Worm (Caenorhabditis elegans) whole organism, L4 larva: Measurements from ENCODE around the gene algn-3.
A peak's percentile ranks its signal among the peaks of the same experiment; 100 is the strongest.

ENCODE experiments used
- D1046.2 ChIP-seq: fragments of 200-800 bp; sonication (Bioruptor generic); IDR thresholded peaks from 2 replicates; pipeline ENCODE4 v1.3.6; 2022; ENCODE audit warnings: missing genetic modification characterization, missing compliant biosample characterization
- F37D6.2 ChIP-seq: sonication (generic microtip); optimal IDR thresholded peaks from 2 replicates; lab custom pipeline; 2016; ENCODE audit warnings: mild to moderate bottlenecking, missing genetic modification characterization, missing compliant biosample characterization
- F44E2.7 ChIP-seq: fragments of 200-800 bp; sonication (Bioruptor generic); IDR thresholded peaks from 2 replicates; pipeline ENCODE4 v2.1.2; 2022; ENCODE audit warnings: missing genetic modification characterization, missing compliant biosample characterization
- F49E8.2 ChIP-seq: sonication (generic microtip); optimal IDR thresholded peaks from 2 replicates; lab custom pipeline; 2016; ENCODE audit warnings: missing compliant biosample characterization, mild to moderate bottlenecking, missing genetic modification characterization, borderline replicate concordance
- Y105C5A.15 ChIP-seq: fragments of 200-800 bp; sonication (Bioruptor generic); IDR thresholded peaks from 2 replicates; pipeline ENCODE4 v1.3.6; 2022; ENCODE audit warnings: missing genetic modification characterization, missing compliant biosample characterization
- Y48G9A.11 ChIP-seq: fragments of 200-800 bp; sonication (Bioruptor generic); IDR thresholded peaks from 2 replicates; pipeline ENCODE4 v1.3.6; 2022; ENCODE audit warnings: missing genetic modification reagents, missing genetic modification characterization, missing compliant biosample characterization
- Y5F2A.4 ChIP-seq: fragments of 200-800 bp; sonication (Bioruptor generic); optimal IDR thresholded peaks from 2 replicates; lab custom pipeline; 2018; ENCODE audit warnings: mild to moderate bottlenecking, missing genetic modification characterization, missing compliant biosample characterization
- ZK546.5 ChIP-seq, 2 experiments: sonication (generic microtip); optimal IDR thresholded peaks; 2 replicates each; lab custom pipeline; 2017; ENCODE audit warnings: missing biosample characterization in 2 of 2, missing genetic modification characterization in 2 of 2
- arid-1 ChIP-seq: fragments of 200-800 bp; sonication (Bioruptor generic); conservative IDR thresholded peaks from 2 replicates; pipeline ENCODE4 v1.3.6; 2022; ENCODE audit warnings: missing genetic modification reagents, missing genetic modification characterization, missing compliant biosample characterization
- attf-4 ChIP-seq: sonication (generic microtip); optimal IDR thresholded peaks from 3 replicates; lab custom pipeline; 2017; ENCODE audit warnings: missing biosample characterization, missing genetic modification characterization
- ceh-28 ChIP-seq: fragments of 150-350 bp; optimal IDR thresholded peaks from 2 replicates; lab custom pipeline; 2014; ENCODE audit warnings: missing biosample characterization, missing genetic modification reagents, missing genetic modification characterization
- ceh-32 ChIP-seq: sonication (generic microtip); optimal IDR thresholded peaks from 2 replicates; lab custom pipeline; 2016; ENCODE audit warnings: mild to moderate bottlenecking, missing genetic modification characterization, missing compliant biosample characterization; ENCODE audit not compliant: poor library complexity
- ceh-62 ChIP-seq: sonication (generic microtip); optimal IDR thresholded peaks from 2 replicates; lab custom pipeline; 2017; ENCODE audit warnings: missing biosample characterization, missing genetic modification characterization
- dmd-8 ChIP-seq: fragments of 200-800 bp; sonication (Bioruptor generic); IDR thresholded peaks from 2 replicates; pipeline ENCODE4 v1.3.6; 2022; ENCODE audit warnings: missing genetic modification characterization, missing compliant biosample characterization
- dve-1 ChIP-seq: sonication (generic microtip); optimal IDR thresholded peaks from 2 replicates; lab custom pipeline; 2017; ENCODE audit warnings: antibody characterized with exemption, mild to moderate bottlenecking, missing genetic modification characterization, missing compliant biosample characterization; ENCODE audit not compliant: insufficient read depth
- fos-1 ChIP-seq: fragments of 150-350 bp; optimal IDR thresholded peaks from 2 replicates; lab custom pipeline; 2014; ENCODE audit warnings: missing biosample characterization, missing genetic modification characterization
- gei-8 ChIP-seq: fragments of 200-800 bp; sonication (Bioruptor generic); optimal IDR thresholded peaks from 2 replicates; lab custom pipeline; 2018; ENCODE audit warnings: mild to moderate bottlenecking, missing genetic modification characterization, missing compliant biosample characterization
- hif-1 ChIP-seq, 2 experiments: sonication (generic microtip); optimal IDR thresholded peaks; 2 replicates each; lab custom pipeline; 2016 to 2017; ENCODE audit warnings: missing compliant biosample characterization in 2 of 2, missing genetic modification characterization in 2 of 2, missing genetic modification reagents in 2 of 2, missing genotype in 2 of 2, mild to moderate bottlenecking in 1 of 2
- jun-1 ChIP-seq: fragments of 150-350 bp; optimal IDR thresholded peaks from 2 replicates; lab custom pipeline; 2014; ENCODE audit warnings: missing biosample characterization, missing genetic modification reagents, missing genetic modification characterization
- lim-7 ChIP-seq: fragments of 200-800 bp; sonication (Bioruptor generic); IDR thresholded peaks from 2 replicates; pipeline ENCODE4 v1.3.6; 2022; ENCODE audit warnings: missing genetic modification characterization, missing compliant biosample characterization
- lin-1 ChIP-seq: fragments of 200-800 bp; sonication (Bioruptor generic); IDR thresholded peaks from 2 replicates; pipeline ENCODE4 v1.3.6; 2022; ENCODE audit warnings: missing genetic modification reagents, missing genetic modification characterization, missing compliant biosample characterization
- lin-15B ChIP-seq: fragments of 150-350 bp; sonication (generic microtip); optimal IDR thresholded peaks from 3 replicates; lab custom pipeline; 2014; ENCODE audit warnings: missing biosample characterization, missing genetic modification characterization
- lin-38 ChIP-seq: fragments of 200-800 bp; sonication (Bioruptor generic); IDR thresholded peaks from 2 replicates; pipeline ENCODE4 v1.3.6; 2022; ENCODE audit warnings: missing genetic modification reagents, missing genetic modification characterization, missing compliant biosample characterization
- lsy-2 ChIP-seq, 2 experiments: fragments of 150-350 bp in 1 of 2; sonication (generic microtip) in 1 of 2; optimal IDR thresholded peaks; 2 replicates each; lab custom pipeline; 2014 to 2017; ENCODE audit warnings: missing biosample characterization in 2 of 2, missing genetic modification characterization in 2 of 2
- mxl-3 ChIP-seq: fragments of 200-800 bp; sonication (Bioruptor generic); optimal IDR thresholded peaks from 2 replicates; lab custom pipeline; 2018; ENCODE audit warnings: mild to moderate bottlenecking, missing genetic modification characterization, missing compliant biosample characterization
- nhr-10 ChIP-seq: fragments of 150-350 bp; optimal IDR thresholded peaks from 2 replicates; lab custom pipeline; 2014; ENCODE audit warnings: missing biosample characterization, missing genetic modification characterization
- nhr-11 ChIP-seq: fragments of 150-350 bp; optimal IDR thresholded peaks from 2 replicates; lab custom pipeline; 2014; ENCODE audit warnings: missing biosample characterization, missing genetic modification characterization
- nhr-111 ChIP-seq: fragments of 200-800 bp; sonication (Bioruptor generic); optimal IDR thresholded peaks from 2 replicates; lab custom pipeline; 2018; ENCODE audit warnings: mild to moderate bottlenecking, missing genetic modification characterization, missing compliant biosample characterization
- nhr-25 ChIP-seq: sonication (generic microtip); optimal IDR thresholded peaks from 2 replicates; lab custom pipeline; 2017; ENCODE audit warnings: missing genetic modification characterization, mild to moderate bottlenecking, missing compliant biosample characterization, antibody characterized with exemption, moderate library complexity, borderline replicate concordance; ENCODE audit not compliant: insufficient read depth
- nhr-41 ChIP-seq: fragments of 200-800 bp; sonication (Bioruptor generic); IDR thresholded peaks from 2 replicates; pipeline ENCODE4 v1.3.6; 2022; ENCODE audit warnings: missing genetic modification reagents, missing genetic modification characterization, missing compliant biosample characterization
- nhr-48 ChIP-seq: sonication (generic microtip); optimal IDR thresholded peaks from 2 replicates; lab custom pipeline; 2016; ENCODE audit warnings: mild to moderate bottlenecking, missing genetic modification characterization, missing compliant biosample characterization
- php-3 ChIP-seq: fragments of 200-800 bp; sonication (Bioruptor generic); IDR thresholded peaks from 2 replicates; pipeline ENCODE4 v1.3.6; 2022; ENCODE audit warnings: missing genetic modification reagents, missing genetic modification characterization, missing compliant biosample characterization
- rbr-2 ChIP-seq: sonication (generic microtip); optimal IDR thresholded peaks from 2 replicates; lab custom pipeline; 2016; ENCODE audit warnings: missing genotype, missing genetic modification characterization, missing compliant biosample characterization
- saeg-2 ChIP-seq: fragments of 200-800 bp; sonication (Bioruptor generic); IDR thresholded peaks from 2 replicates; pipeline ENCODE4 v1.3.6; 2022; ENCODE audit warnings: missing genetic modification reagents, missing genetic modification characterization, missing compliant biosample characterization
- sdz-12 ChIP-seq: fragments of 200-800 bp; sonication (Bioruptor generic); optimal IDR thresholded peaks from 2 replicates; lab custom pipeline; 2018; ENCODE audit warnings: mild to moderate bottlenecking, missing genetic modification characterization, missing compliant biosample characterization
- set-16 ChIP-seq: fragments of 200-800 bp; sonication (Bioruptor generic); IDR thresholded peaks from 2 replicates; pipeline ENCODE4 v1.3.6; 2022; ENCODE audit warnings: missing genetic modification reagents, missing genetic modification characterization, missing compliant biosample characterization
- skn-1 ChIP-seq: fragments of 150-350 bp; optimal IDR thresholded peaks from 2 replicates; lab custom pipeline; 2014; ENCODE audit warnings: missing biosample characterization, missing genetic modification characterization
- snpc-1.2 ChIP-seq: fragments of 200-800 bp; sonication (Bioruptor generic); IDR thresholded peaks from 2 replicates; pipeline ENCODE4 v1.3.6; 2022; ENCODE audit warnings: missing genetic modification reagents, missing genetic modification characterization, missing compliant biosample characterization
- snpc-4 ChIP-seq: fragments of 150-350 bp; optimal IDR thresholded peaks from 2 replicates; lab custom pipeline; 2014; ENCODE audit warnings: missing biosample characterization, missing genetic modification characterization
- spr-1 ChIP-seq: sonication (generic microtip); optimal IDR thresholded peaks from 2 replicates; lab custom pipeline; 2016; ENCODE audit warnings: mild to moderate bottlenecking, missing genetic modification characterization, missing compliant biosample characterization
- tag-97 ChIP-seq: fragments of 200-800 bp; sonication (Bioruptor generic); IDR thresholded peaks from 2 replicates; pipeline ENCODE4 v1.3.6; 2022; ENCODE audit warnings: missing genetic modification characterization, missing compliant biosample characterization
- unc-39 ChIP-seq: sonication (generic microtip); optimal IDR thresholded peaks from 2 replicates; lab custom pipeline; 2017; ENCODE audit warnings: missing biosample characterization, missing genetic modification characterization
- vab-7 ChIP-seq: fragments of 200-800 bp; sonication (Bioruptor generic); IDR thresholded peaks from 2 replicates; pipeline ENCODE4 v1.3.6; 2022; ENCODE audit warnings: missing genetic modification reagents, missing genetic modification characterization, missing compliant biosample characterization
- zip-2 ChIP-seq: fragments of 150-350 bp; optimal IDR thresholded peaks from 2 replicates; lab custom pipeline; 2014; ENCODE audit warnings: missing biosample characterization, missing genetic modification characterization

algn-3 gene

DNA sequence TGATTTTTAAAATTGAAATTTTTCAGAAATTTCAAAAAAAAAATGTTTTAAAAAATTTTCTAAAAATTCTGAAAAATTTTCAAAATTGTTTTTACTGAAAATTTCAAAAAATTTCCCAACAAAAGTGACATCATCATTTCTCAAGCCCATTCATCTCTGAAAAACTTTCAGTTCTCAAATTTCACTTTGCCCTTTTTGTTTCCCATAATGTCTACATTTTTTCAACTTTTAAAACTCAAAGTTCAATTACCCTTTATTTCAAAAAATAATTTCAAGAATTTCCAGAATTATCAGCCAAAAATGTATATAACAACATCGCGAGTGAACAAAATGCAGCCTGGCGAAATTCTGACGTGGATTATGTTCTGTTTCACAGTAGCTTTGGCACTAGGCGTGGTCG, 31.7 kb downstream of the algn-3 start, which contains the start of gene bkip-1:
Gene bkip-1 (plus strand): TSS at position 301 of the 400 bp plus-strand sequence.
- TF ChIP-seq nhr-11 (tag; lab: Kevin White, UChicago) (no peak), dve-1 (no peak), F37D6.2 (tag; lab: Kevin White, UChicago) (no peak), set-16 (GFP tag; lab: Robert Waterston, UW) (no peak), Y105C5A.15 (no peak), php-3 (GFP tag; lab: Robert Waterston, UW) (no peak), attf-4 (tag; lab: Kevin White, UChicago) (no peak), nhr-25 (tag; lab: Kevin White, UChicago) (no peak), hif-1 (tag; optimal IDR thresholded peaks at IDR 0.05; lab: Kevin White, UChicago) (no peak), zip-2 (tag; lab: Kevin White, UChicago) (no peak), rbr-2 (tag; lab: Kevin White, UChicago) (no peak), ceh-28 (tag; lab: Kevin White, UChicago) (no peak), ceh-62 (no peak)

DNA sequence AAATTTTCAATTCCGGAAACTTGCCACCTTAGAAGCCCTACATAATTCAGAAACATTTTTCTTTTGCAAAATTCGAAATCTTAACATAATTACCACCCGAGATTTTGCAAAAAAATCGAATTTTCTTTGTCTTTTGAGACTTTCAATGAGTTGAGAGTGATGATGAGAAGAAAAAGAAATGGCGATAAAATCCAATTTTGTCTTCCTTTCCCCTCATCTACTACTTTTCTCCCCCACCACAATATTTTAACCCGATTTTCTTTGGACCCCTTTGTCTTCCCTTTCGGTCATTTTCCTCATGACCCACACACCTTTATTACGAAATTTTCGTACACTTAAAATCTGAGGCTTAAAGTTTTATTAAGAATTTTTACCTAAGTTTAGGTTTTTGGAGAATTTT, 34.3 kb downstream of the algn-3 start:
- TF ChIP-seq nhr-41, result no peak

DNA sequence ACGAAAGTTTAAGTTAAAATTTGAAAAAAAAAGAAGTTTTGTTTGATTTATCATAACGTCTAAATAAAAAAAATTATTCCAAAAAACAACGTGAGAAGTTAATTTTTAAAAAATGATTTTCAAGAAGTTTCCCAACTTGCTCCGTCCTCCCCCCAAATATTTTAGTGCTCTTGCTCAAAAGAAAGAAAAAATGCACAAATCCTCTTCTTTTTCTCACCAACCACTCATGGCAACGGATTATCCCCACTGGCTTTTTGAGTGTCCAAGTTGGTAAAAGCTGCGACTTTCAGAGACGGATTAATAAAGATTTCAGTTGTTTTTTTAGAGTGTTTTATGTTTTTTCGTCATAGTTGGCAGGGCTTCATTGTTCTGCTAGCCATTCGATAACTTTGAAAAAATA, 35.1 kb downstream of the algn-3 start, which contains the start of gene Y39G8C.2:
Gene Y39G8C.2 (minus strand): TSS at position 101 of the 400 bp plus-strand sequence.
- TF ChIP-seq spr-1 (tag; lab: Kevin White, UChicago) (no peak), Y48G9A.11 (GFP tag; lab: Robert Waterston, UW) (no peak), lin-15B (tag; lab: Kevin White, UChicago) (no peak), Y5F2A.4 (no peak), tag-97 (GFP tag; lab: Robert Waterston, UW) (no peak), unc-39 (no peak), snpc-1.2 (GFP tag; lab: Robert Waterston, UW) (no peak), mxl-3 (no peak), saeg-2 (GFP tag; lab: Robert Waterston, UW) (no peak), ZK546.5 (tag; optimal IDR thresholded peaks at IDR 0.05; lab: Kevin White, UChicago) (no peak)

DNA sequence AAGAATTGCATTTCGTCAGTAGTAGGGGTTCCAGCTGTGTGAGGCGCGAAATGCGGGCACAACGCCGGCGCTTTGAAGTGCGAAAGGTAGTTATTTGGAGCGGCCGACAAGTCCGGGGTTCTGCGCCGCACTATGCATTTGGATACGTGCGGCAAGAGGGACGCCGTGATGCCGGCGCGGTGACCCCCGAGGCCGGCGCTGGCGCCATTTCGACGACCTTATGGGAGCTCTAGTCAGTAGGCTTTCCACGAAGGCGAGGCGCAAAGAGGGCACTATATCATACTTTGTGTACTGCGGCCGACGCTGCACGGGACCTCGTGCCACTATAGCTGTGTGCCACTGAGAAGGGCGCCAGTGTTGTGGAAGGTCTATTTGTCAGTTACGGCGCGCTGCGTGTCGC, 35.8 kb downstream of the algn-3 start:
- no peak for TF ChIP-seq F44E2.7 (GFP tag; lab: Robert Waterston, UW)
- 0 out of 2 replicates have a peak, but pooled peaks have one; percentile 15 for TF ChIP-seq D1046.2 (GFP tag; lab: Robert Waterston, UW)
- peak; percentile 93 for TF ChIP-seq set-16 (GFP tag; lab: Robert Waterston, UW)
- TF ChIP-seq lin-38 (GFP tag; lab: Robert Waterston, UW), result 0 out of 2 replicates have a peak, but pooled peaks have one; percentile 34
- no peak for TF ChIP-seq F37D6.2 (tag; lab: Kevin White, UChicago)
- no peak for TF ChIP-seq arid-1 (GFP tag; lab: Robert Waterston, UW)
- 0 out of 2 replicates have a peak, but pooled peaks have one; percentile 30 for TF ChIP-seq lim-7 (GFP tag; lab: Robert Waterston, UW)
- peak; percentile 65 for TF ChIP-seq snpc-1.2 (GFP tag; lab: Robert Waterston, UW)
- no peak for TF ChIP-seq lin-15B (tag; lab: Kevin White, UChicago)
- TF ChIP-seq lsy-2 (tag; optimal IDR thresholded peaks at IDR 0.05; lab: Kevin White, UChicago), result no peak
- no peak for TF ChIP-seq nhr-111 (GFP tag; lab: Kevin White, UChicago)
- TF ChIP-seq spr-1 (tag; lab: Kevin White, UChicago), result peak; percentile 22

DNA sequence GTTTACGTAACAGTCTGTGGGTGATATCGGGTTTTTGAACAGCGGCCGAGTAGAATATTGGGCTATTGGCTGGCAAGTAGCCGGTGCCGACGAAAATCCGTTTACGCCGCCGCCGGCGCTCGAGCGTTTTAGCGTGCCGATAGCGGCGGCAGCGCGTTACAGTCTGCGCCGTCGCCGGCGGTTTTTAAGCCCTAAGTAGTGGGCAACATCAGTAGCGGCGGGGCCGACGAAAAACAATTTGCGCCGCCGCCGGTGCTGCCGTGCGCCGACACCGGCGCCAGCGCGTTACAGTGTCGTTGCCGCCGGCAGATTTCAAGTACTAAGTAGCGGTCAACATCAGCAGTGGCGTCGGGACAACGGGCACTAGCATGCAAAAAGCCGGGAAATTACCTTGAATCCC, 36.8 kb downstream of the algn-3 start:
- no peak for TF ChIP-seq fos-1
- TF ChIP-seq gei-8 (GFP tag; lab: Kevin White, UChicago), result no peak
- no peak for TF ChIP-seq nhr-48 (tag; lab: Kevin White, UChicago)
- TF ChIP-seq ceh-32 (tag; lab: Kevin White, UChicago), result no peak
- TF ChIP-seq dmd-8 (GFP tag; lab: Robert Waterston, UW), result no peak
- no peak for TF ChIP-seq jun-1 (tag; lab: Kevin White, UChicago)
- no peak for TF ChIP-seq zip-2 (tag; lab: Kevin White, UChicago)
- TF ChIP-seq lim-7 (GFP tag; lab: Robert Waterston, UW), result no peak
- TF ChIP-seq F49E8.2 (tag; lab: Kevin White, UChicago), result no peak
- no peak for TF ChIP-seq snpc-4 (tag; lab: Kevin White, UChicago)
- TF ChIP-seq lin-38 (GFP tag; lab: Robert Waterston, UW), result 0 out of 2 replicates have a peak, but pooled peaks have one; percentile 28
- TF ChIP-seq arid-1 (GFP tag; lab: Robert Waterston, UW), result no peak
- TF ChIP-seq nhr-10 (tag; lab: Kevin White, UChicago), result no peak
- TF ChIP-seq sdz-12 (GFP tag; lab: Kevin White, UChicago), result no peak
- TF ChIP-seq vab-7 (GFP tag; lab: Robert Waterston, UW), result no peak
- no peak for TF ChIP-seq skn-1
- TF ChIP-seq lin-1 (GFP tag; lab: Robert Waterston, UW), result no peak
- TF ChIP-seq ZK546.5 (tag; optimal IDR thresholded peaks at IDR 0.05; lab: Kevin White, UChicago), result no peak
